Worm (Caenorhabditis elegans) whole organism, young adult: ENCODE measurements around the gene str-19.
"Not testable (repeated sequence)": the region's sequence is repeated elsewhere in the genome, so short reads cannot be mapped to it uniquely, and the experiment has no call there.

Experiments used
- F23B12.7 ChIP-seq: sonication (generic microtip); optimal IDR thresholded peaks from 2 replicates; lab custom pipeline; 2017; ENCODE audit warnings: missing genetic modification characterization, mild to moderate bottlenecking, missing compliant biosample characterization, antibody characterized with exemption, moderate library complexity; ENCODE audit not compliant: insufficient read depth
- F49E8.2 ChIP-seq: sonication (generic microtip); optimal IDR thresholded peaks from 3 replicates; lab custom pipeline; 2017; ENCODE audit warnings: missing genetic modification characterization, mild to moderate bottlenecking, missing compliant biosample characterization, antibody characterized with exemption, moderate library complexity; ENCODE audit not compliant: insufficient read depth
- Y53F4B.3 ChIP-seq: fragments of 200-800 bp; sonication (Bioruptor generic); IDR thresholded peaks from 2 replicates; pipeline ENCODE4 v1.3.6; 2022; ENCODE audit warnings: missing genetic modification reagents, missing genetic modification characterization, missing compliant biosample characterization
- Y67H2A.10 ChIP-seq: fragments of 200-800 bp; sonication (Bioruptor generic); conservative IDR thresholded peaks from 2 replicates; pipeline ENCODE4 v1.3.6; 2022; ENCODE audit warnings: missing genetic modification reagents, missing genetic modification characterization, missing compliant biosample characterization
- Y79H2A.3 ChIP-seq: fragments of 200-800 bp; sonication (Bioruptor generic); conservative IDR thresholded peaks from 2 replicates; pipeline ENCODE4 v1.3.6; 2022; ENCODE audit warnings: missing genetic modification reagents, missing genetic modification characterization, missing compliant biosample characterization
- atf-7 ChIP-seq: sonication (generic microtip); optimal IDR thresholded peaks from 2 replicates; lab custom pipeline; 2017; ENCODE audit warnings: mild to moderate bottlenecking, missing genetic modification characterization, missing compliant biosample characterization
- attf-3 ChIP-seq: fragments of 200-800 bp; sonication (Bioruptor generic); conservative IDR thresholded peaks from 2 replicates; pipeline ENCODE4 v1.3.6; 2022; ENCODE audit warnings: missing genetic modification reagents, missing genetic modification characterization, missing compliant biosample characterization
- attf-5 ChIP-seq: fragments of 200-800 bp; sonication (Bioruptor generic); optimal IDR thresholded peaks from 2 replicates; lab custom pipeline; 2018; ENCODE audit warnings: mild to moderate bottlenecking, missing genetic modification characterization, missing compliant biosample characterization
- ccch-3 ChIP-seq: fragments of 200-800 bp; sonication (Bioruptor generic); optimal IDR thresholded peaks from 2 replicates; lab custom pipeline; 2018; ENCODE audit warnings: mild to moderate bottlenecking, missing genetic modification characterization, missing compliant biosample characterization
- cebp-1 ChIP-seq, 2 experiments: fragments of 200-800 bp in 1 of 2; sonication (Bioruptor generic) in 1 of 2; sonication (generic microtip) in 1 of 2; IDR thresholded peaks in 1 of 2; optimal IDR thresholded peaks in 1 of 2; 2 replicates each; pipeline versions ENCODE4 v1.3.6 to Lab custom; 2017 to 2022; ENCODE audit warnings: missing compliant biosample characterization in 2 of 2, missing genetic modification characterization in 2 of 2, mild to moderate bottlenecking in 1 of 2, missing genetic modification reagents in 1 of 2, moderate library complexity in 1 of 2
- ceh-100 ChIP-seq: fragments of 200-800 bp; sonication (Bioruptor generic); IDR thresholded peaks from 2 replicates; pipeline ENCODE4 v1.3.6; 2022; ENCODE audit warnings: missing genetic modification reagents, missing genetic modification characterization, missing compliant biosample characterization
- ceh-91 ChIP-seq: fragments of 200-800 bp; sonication (Bioruptor generic); IDR thresholded peaks from 2 replicates; pipeline ENCODE4 v1.3.6; 2022; ENCODE audit warnings: missing genetic modification reagents, missing genetic modification characterization, missing compliant biosample characterization
- dox-1 ChIP-seq: fragments of 200-800 bp; sonication (Bioruptor generic); IDR thresholded peaks from 2 replicates; pipeline ENCODE4 v1.3.6; 2022; ENCODE audit warnings: missing genetic modification reagents, missing genetic modification characterization, missing compliant biosample characterization
- dpff-1 ChIP-seq: sonication (generic microtip); optimal IDR thresholded peaks from 2 replicates; lab custom pipeline; 2017; ENCODE audit warnings: mild to moderate bottlenecking, missing genetic modification characterization, missing compliant biosample characterization
- egrh-3 ChIP-seq: fragments of 200-800 bp; sonication (Bioruptor generic); IDR thresholded peaks from 2 replicates; pipeline ENCODE4 v1.3.6; 2022; ENCODE audit warnings: missing genetic modification reagents, missing genetic modification characterization, missing compliant biosample characterization
- gei-17 ChIP-seq: fragments of 200-800 bp; sonication (Bioruptor generic); optimal IDR thresholded peaks from 2 replicates; lab custom pipeline; 2018; ENCODE audit warnings: mild to moderate bottlenecking, missing genetic modification characterization, missing compliant biosample characterization
- hlh-26 ChIP-seq: fragments of 200-800 bp; sonication (Bioruptor generic); conservative IDR thresholded peaks from 2 replicates; pipeline ENCODE4 v1.3.6; 2022; ENCODE audit warnings: missing genetic modification reagents, missing genetic modification characterization, missing compliant biosample characterization
- hmg-1.2 ChIP-seq: fragments of 200-800 bp; sonication (Bioruptor generic); IDR thresholded peaks from 2 replicates; pipeline ENCODE4 v1.3.6; 2022; ENCODE audit warnings: missing genetic modification reagents, missing genetic modification characterization, missing compliant biosample characterization
- let-526 ChIP-seq: fragments of 200-800 bp; sonication (Bioruptor generic); IDR thresholded peaks from 2 replicates; pipeline ENCODE4 v1.3.6; 2022; ENCODE audit warnings: missing genetic modification reagents, missing genetic modification characterization, missing compliant biosample characterization
- madf-10 ChIP-seq: sonication (generic microtip); optimal IDR thresholded peaks from 2 replicates; lab custom pipeline; 2016; ENCODE audit warnings: mild to moderate bottlenecking, missing genetic modification characterization, missing compliant biosample characterization
- madf-8 ChIP-seq: fragments of 200-800 bp; sonication (Bioruptor generic); conservative IDR thresholded peaks from 2 replicates; pipeline ENCODE4 v1.3.6; 2022; ENCODE audit warnings: missing genetic modification reagents, missing genetic modification characterization, missing compliant biosample characterization
- nhr-120 ChIP-seq: fragments of 200-800 bp; sonication (Bioruptor generic); IDR thresholded peaks from 2 replicates; pipeline ENCODE4 v1.3.6; 2022; ENCODE audit warnings: missing genetic modification characterization, missing compliant biosample characterization
- nhr-90 ChIP-seq: sonication (generic microtip); optimal IDR thresholded peaks from 2 replicates; lab custom pipeline; 2016; ENCODE audit warnings: missing genotype, mild to moderate bottlenecking, missing genetic modification characterization, missing compliant biosample characterization
- rec-8 ChIP-seq, 2 experiments: sonication (generic microtip); optimal IDR thresholded peaks; 2 replicates each; lab custom pipeline; 2016; ENCODE audit warnings: mild to moderate bottlenecking in 2 of 2, missing genetic modification characterization in 2 of 2, missing genetic modification reagents in 2 of 2, missing genotype in 2 of 2, missing biosample characterization in 1 of 2, missing compliant biosample characterization in 1 of 2, moderate library complexity in 1 of 2
- repo-1 ChIP-seq: sonication (generic microtip); optimal IDR thresholded peaks from 2 replicates; lab custom pipeline; 2017; ENCODE audit warnings: mild to moderate bottlenecking, missing genetic modification characterization, missing compliant biosample characterization
- sdz-38 ChIP-seq: sonication (generic microtip); optimal IDR thresholded peaks from 2 replicates; lab custom pipeline; 2016; ENCODE audit warnings: missing genotype, missing genetic modification characterization, missing compliant biosample characterization
- snpc-3.4 ChIP-seq: sonication (generic microtip); optimal IDR thresholded peaks from 2 replicates; lab custom pipeline; 2017; ENCODE audit warnings: missing genetic modification characterization, mild to moderate bottlenecking, missing compliant biosample characterization, antibody characterized with exemption, moderate library complexity, missing genotype, missing genetic modification reagents
- tbp1 ChIP-seq: fragments of 200-800 bp; sonication (Bioruptor generic); optimal IDR thresholded peaks from 2 replicates; lab custom pipeline; 2018; ENCODE audit warnings: mild to moderate bottlenecking, missing genetic modification characterization, missing compliant biosample characterization
- tbx-9 ChIP-seq: sonication (generic microtip); optimal IDR thresholded peaks from 2 replicates; lab custom pipeline; 2016; ENCODE audit warnings: borderline replicate concordance, missing genetic modification characterization, inconsistent platforms, missing compliant biosample characterization
- unc-130 ChIP-seq: sonication (generic microtip); optimal IDR thresholded peaks from 2 replicates; lab custom pipeline; 2016; ENCODE audit warnings: missing genetic modification reagents, missing genetic modification characterization, missing compliant biosample characterization
- zim-3 ChIP-seq: sonication (generic microtip); optimal IDR thresholded peaks from 2 replicates; lab custom pipeline; 2017; ENCODE audit warnings: mild to moderate bottlenecking, missing genetic modification characterization, moderate library complexity, missing compliant biosample characterization
- ztf-26 ChIP-seq: sonication (generic microtip); optimal IDR thresholded peaks from 2 replicates; lab custom pipeline; 2017; ENCODE audit warnings: missing genetic modification characterization, missing compliant biosample characterization
- ztf-6 ChIP-seq: fragments of 200-800 bp; sonication (Bioruptor generic); IDR thresholded peaks from 2 replicates; pipeline ENCODE4 v1.3.6; 2022; ENCODE audit warnings: missing genetic modification reagents, missing genetic modification characterization, missing compliant biosample characterization

The str-19 gene

DNA sequence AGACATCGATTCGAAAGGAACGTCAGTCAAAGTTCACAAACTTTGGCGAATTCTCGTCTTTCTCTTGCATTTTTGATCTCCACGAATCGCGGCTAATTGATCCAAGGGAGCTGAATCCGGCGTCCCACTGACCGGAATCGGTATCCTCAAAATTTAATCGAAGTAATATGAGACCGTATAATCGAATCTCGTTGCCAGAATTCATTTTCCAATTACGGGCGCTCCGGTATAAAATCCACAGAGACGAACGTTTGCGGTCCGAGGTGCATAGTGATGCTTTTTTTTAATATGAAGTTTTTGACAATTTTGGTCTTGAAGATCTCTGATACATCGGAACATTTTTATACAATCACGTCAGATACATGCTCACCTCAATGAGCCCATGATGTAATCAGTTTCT is 13.4 kb upstream of the str-19 start:
- TF ChIP-seq dpff-1 (tag; lab: Kevin White, UChicago) (no peak), hmg-1.2 (GFP tag; lab: Robert Waterston, UW) (no peak), cebp-1 (GFP tag; IDR thresholded peaks at IDR 0.05; lab: Robert Waterston, UW) (no peak), cebp-1 (tag; optimal IDR thresholded peaks at IDR 0.05; lab: Kevin White, UChicago) (no peak), dox-1 (GFP tag; lab: Robert Waterston, UW) (no peak), tbp1 (GFP tag; lab: Kevin White, UChicago) (no peak), atf-7 (tag; lab: Kevin White, UChicago) (no peak), madf-8 (GFP tag; lab: Robert Waterston, UW) (no peak), madf-10 (tag; lab: Kevin White, UChicago) (no peak), unc-130 (GFP tag; lab: Kevin White, UChicago) (no peak), ceh-100 (GFP tag; lab: Robert Waterston, UW) (no peak), let-526 (GFP tag; lab: Robert Waterston, UW) (no peak), sdz-38 (no peak), repo-1 (tag; lab: Kevin White, UChicago) (no peak), zim-3 (no peak), hlh-26 (GFP tag; lab: Robert Waterston, UW) (no peak), ztf-6 (no peak), attf-5 (no peak)

DNA sequence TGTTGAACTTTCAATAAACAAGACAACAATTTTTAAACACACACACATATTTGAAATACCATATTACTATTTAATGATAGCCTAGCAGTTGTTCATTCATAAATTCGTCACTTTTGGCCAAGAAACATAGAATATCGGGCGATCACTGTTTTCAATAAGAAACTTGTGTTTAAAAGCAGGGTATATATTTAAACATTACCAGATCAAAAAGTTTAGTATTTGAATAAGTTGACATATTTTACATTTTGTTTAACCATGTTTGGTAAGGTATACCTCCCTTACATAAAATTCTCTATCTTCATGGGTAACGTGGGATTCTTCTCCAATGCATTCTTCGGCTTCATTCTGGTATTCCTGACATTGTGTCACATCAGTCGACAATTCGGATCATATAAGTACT is 10.5 kb upstream of the str-19 start, which contains the start of gene str-8:
str-8 (plus strand) TSS at position 301 of the 400 bp plus-strand sequence.
- TF ChIP-seq F49E8.2; snpc-3.4 (tag; lab: Kevin White, UChicago); nhr-90 (tag; lab: Kevin White, UChicago): not testable (repeated sequence)
- TF ChIP-seq, all 124 proteins: peak for 0; not testable (repeated sequence) for 124

DNA sequence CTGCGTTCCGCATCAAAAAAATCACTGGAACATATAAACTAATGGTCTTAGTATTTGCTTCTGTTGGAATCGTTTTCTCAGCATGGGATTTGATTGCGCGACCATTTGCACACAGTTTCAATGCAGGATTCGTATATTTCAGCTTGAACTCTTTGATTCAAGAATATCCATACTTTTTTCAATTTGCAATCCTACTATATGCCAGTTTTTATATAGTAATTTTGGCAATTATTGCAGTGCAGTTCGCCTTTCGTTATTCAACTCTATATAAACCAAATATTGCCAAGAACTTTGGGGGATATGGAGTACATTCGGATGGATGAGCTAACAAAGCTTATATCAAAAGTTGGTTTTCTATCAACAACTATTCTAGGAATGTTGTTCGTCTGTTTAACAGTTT is 8.7 kb upstream of the str-19 start, which contains the start of gene str-5:
str-5 (plus strand) TSS at position 301 of the 400 bp plus-strand sequence.
- not testable (repeated sequence) for TF ChIP-seq tbx-9; ceh-91 (GFP tag; lab: Robert Waterston, UW); nhr-120 (GFP tag; lab: Robert Waterston, UW)

DNA sequence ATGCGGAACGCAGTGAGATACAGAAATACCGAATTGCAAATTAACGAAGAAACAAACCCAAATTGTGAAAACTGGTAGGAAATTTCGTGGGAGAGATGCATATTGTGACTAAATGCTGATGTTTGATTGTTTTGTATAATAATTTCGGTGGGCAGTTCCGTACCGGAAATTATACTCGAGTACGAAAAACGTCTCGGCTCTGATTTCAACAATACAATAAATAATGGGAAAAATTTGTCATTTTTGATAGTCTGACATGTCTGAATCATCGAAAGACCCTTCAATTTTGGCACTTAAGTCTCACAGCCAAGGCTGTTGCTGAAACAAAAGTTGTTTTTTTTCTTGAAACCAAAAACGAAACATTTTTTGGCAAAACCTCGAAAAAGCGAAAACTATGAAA is 7.8 kb upstream of the str-19 start, which contains the start of gene str-43:
str-43 (minus strand) TSS at position 101 of the 400 bp plus-strand sequence.
- TF ChIP-seq Y79H2A.3 (no peak), ccch-3 (GFP tag; lab: Kevin White, UChicago) (no peak), F23B12.7 (tag; lab: Kevin White, UChicago) (no peak), rec-8 (tag; optimal IDR thresholded peaks at IDR 0.05; lab: Kevin White, UChicago) (no peak), gei-17 (GFP tag; lab: Kevin White, UChicago) (no peak), Y67H2A.10 (GFP tag; lab: Robert Waterston, UW) (no peak), attf-3 (no peak), egrh-3 (no peak), ztf-26 (tag; lab: Kevin White, UChicago) (no peak), Y53F4B.3 (GFP tag; lab: Robert Waterston, UW) (no peak)
